Fruit fly (Drosophila melanogaster) whole organism, embryonic: ENCODE results near the gene CG42578.

Experiments used
- Atf-2 ChIP-seq: fragments of 200-800 bp; sonication (Bioruptor generic); optimal IDR thresholded peaks from 2 replicates; lab custom pipeline; 2016; ENCODE audit warnings: missing biosample characterization, missing genetic modification characterization
- CG10565 ChIP-seq: fragments of 200-800 bp; sonication (Bioruptor generic); optimal IDR thresholded peaks from 3 replicates; lab custom pipeline; 2016; ENCODE audit warnings: missing biosample characterization, mild to moderate bottlenecking, missing genetic modification characterization
- CG12219 ChIP-seq: fragments of 200-800 bp; sonication (Bioruptor generic); optimal IDR thresholded peaks from 3 replicates; lab custom pipeline; 2018; ENCODE audit warnings: missing biosample characterization, mild to moderate bottlenecking, missing genetic modification characterization
- CG13287 ChIP-seq: fragments of 200-800 bp; sonication (Bioruptor generic); IDR thresholded peaks from 2 replicates; pipeline ENCODE4 v1.3.6; 2022; ENCODE audit warnings: missing biosample characterization, missing genetic modification characterization; ENCODE audit not compliant: partially characterized antibody
- CG14965 ChIP-seq: fragments of 200-800 bp; sonication (Bioruptor generic); optimal IDR thresholded peaks from 2 replicates; lab custom pipeline; 2016; ENCODE audit warnings: missing biosample characterization, missing genetic modification characterization, borderline replicate concordance
- CG15601 ChIP-seq: fragments of 200-800 bp; sonication (Bioruptor generic); optimal IDR thresholded peaks from 3 replicates; lab custom pipeline; 2019; ENCODE audit warnings: missing biosample characterization, mild to moderate bottlenecking, missing genetic modification characterization, moderate library complexity
- CG16863 ChIP-seq: fragments of 200-800 bp; sonication (Bioruptor generic); optimal IDR thresholded peaks from 3 replicates; lab custom pipeline; 2016; ENCODE audit warnings: missing biosample characterization, missing genetic modification characterization
- CG17361 ChIP-seq: fragments of 200-800 bp; sonication (Bioruptor generic); IDR thresholded peaks from 3 replicates; pipeline ENCODE4 v1.3.6; 2022; ENCODE audit warnings: missing biosample characterization, missing genetic modification characterization
- CG17802 ChIP-seq: fragments of 200-800 bp; sonication (Bioruptor generic); optimal IDR thresholded peaks from 2 replicates; lab custom pipeline; 2018; ENCODE audit warnings: missing biosample characterization, mild to moderate bottlenecking, missing genetic modification characterization, moderate library complexity
- CG18599 ChIP-seq: fragments of 200-800 bp; sonication (Bioruptor generic); optimal IDR thresholded peaks from 3 replicates; lab custom pipeline; 2017; ENCODE audit warnings: missing biosample characterization, missing genetic modification characterization, mild to moderate bottlenecking, moderate library complexity, missing genetic modification reagents
- CG30020 ChIP-seq: fragments of 200-800 bp; optimal IDR thresholded peaks from 2 replicates; lab custom pipeline; 2019; ENCODE audit warnings: missing biosample characterization, mild to moderate bottlenecking, missing genetic modification characterization, moderate library complexity
- CG31388 ChIP-seq: fragments of 200-800 bp; sonication (Bioruptor generic); optimal IDR thresholded peaks from 2 replicates; lab custom pipeline; 2016; ENCODE audit warnings: missing biosample characterization, missing genetic modification characterization
- CG3847 ChIP-seq: fragments of 200-800 bp; sonication (Bioruptor generic); IDR thresholded peaks from 2 replicates; pipeline ENCODE4 v1.3.6; 2022; ENCODE audit warnings: missing biosample characterization, missing genetic modification characterization
- CG3995 ChIP-seq: fragments of 200-800 bp; sonication (Bioruptor generic); optimal IDR thresholded peaks from 3 replicates; lab custom pipeline; 2016; ENCODE audit warnings: missing biosample characterization, missing genetic modification characterization
- CG42726 ChIP-seq: fragments of 200-800 bp; sonication (Bioruptor generic); IDR thresholded peaks from 2 replicates; pipeline ENCODE4 v1.3.6; 2022; ENCODE audit warnings: missing biosample characterization, missing genetic modification characterization; ENCODE audit not compliant: partially characterized antibody
- CG4328 ChIP-seq: fragments of 200-800 bp; sonication (Bioruptor generic); optimal IDR thresholded peaks from 3 replicates; lab custom pipeline; 2017; ENCODE audit warnings: missing biosample characterization, missing genetic modification reagents, missing genetic modification characterization
- CG4707 ChIP-seq: fragments of 200-800 bp; sonication (Bioruptor generic); optimal IDR thresholded peaks from 2 replicates; lab custom pipeline; 2018; ENCODE audit warnings: missing biosample characterization, mild to moderate bottlenecking, missing genetic modification characterization, moderate library complexity
- CG6683 ChIP-seq: fragments of 200-800 bp; sonication (Bioruptor generic); optimal IDR thresholded peaks from 2 replicates; lab custom pipeline; 2017; ENCODE audit warnings: missing biosample characterization, mild to moderate bottlenecking, missing genetic modification characterization, missing genetic modification reagents
- CG7556 ChIP-seq: fragments of 200-800 bp; sonication (Bioruptor generic); optimal IDR thresholded peaks from 2 replicates; lab custom pipeline; 2017; ENCODE audit warnings: missing biosample characterization, mild to moderate bottlenecking, missing genetic modification characterization
- CG7987 ChIP-seq: fragments of 200-800 bp; sonication (Bioruptor generic); optimal IDR thresholded peaks from 2 replicates; lab custom pipeline; 2018; ENCODE audit warnings: missing biosample characterization, mild to moderate bottlenecking, missing genetic modification characterization, moderate library complexity
- Dp ChIP-seq: fragments of 200-800 bp; sonication (Bioruptor generic); optimal IDR thresholded peaks from 2 replicates; lab custom pipeline; 2018; ENCODE audit warnings: missing biosample characterization, mild to moderate bottlenecking, missing genetic modification characterization, moderate library complexity
- Gsc ChIP-seq: fragments of 200-800 bp; sonication (Bioruptor generic); IDR thresholded peaks from 2 replicates; pipeline ENCODE4 v1.3.6; 2022; ENCODE audit warnings: missing biosample characterization, missing genetic modification characterization
- H2.0 ChIP-seq: fragments of 200-800 bp; sonication (Bioruptor generic); IDR thresholded peaks from 2 replicates; pipeline ENCODE4 v1.3.6; 2022; ENCODE audit warnings: missing biosample characterization, missing genetic modification characterization
- HLH54F ChIP-seq: fragments of 200-800 bp; sonication (Bioruptor generic); optimal IDR thresholded peaks from 3 replicates; lab custom pipeline; 2016; ENCODE audit warnings: missing biosample characterization, missing genetic modification characterization
- HmgZ ChIP-seq: fragments of 200-800 bp; sonication (Bioruptor generic); optimal IDR thresholded peaks from 2 replicates; lab custom pipeline; 2018; ENCODE audit warnings: missing biosample characterization, mild to moderate bottlenecking, missing genetic modification characterization
- Mrtf ChIP-seq: fragments of 200-800 bp; sonication (Bioruptor generic); IDR thresholded peaks from 3 replicates; pipeline ENCODE4 v1.3.6; 2022; ENCODE audit warnings: missing biosample characterization, missing genetic modification characterization
- Myb ChIP-seq: fragments of 200-800 bp; sonication (Bioruptor generic); optimal IDR thresholded peaks from 2 replicates; lab custom pipeline; 2016; ENCODE audit warnings: missing biosample characterization, missing genetic modification characterization
- NC2β ChIP-seq: fragments of 200-800 bp; sonication (Bioruptor generic); optimal IDR thresholded peaks from 2 replicates; lab custom pipeline; 2016; ENCODE audit warnings: missing biosample characterization, missing genetic modification characterization
- Opbp ChIP-seq: fragments of 200-800 bp; sonication (Bioruptor generic); IDR thresholded peaks from 3 replicates; pipeline ENCODE4 v1.3.6; 2022; ENCODE audit warnings: missing biosample characterization, missing genetic modification characterization; ENCODE audit not compliant: partially characterized antibody
- TFAM ChIP-seq: fragments of 200-800 bp; sonication (Bioruptor generic); optimal IDR thresholded peaks from 2 replicates; lab custom pipeline; 2017; ENCODE audit warnings: missing biosample characterization, missing genetic modification characterization, inconsistent platforms
- Usf ChIP-seq: fragments of 200-800 bp; sonication (Bioruptor generic); optimal IDR thresholded peaks from 2 replicates; lab custom pipeline; 2017; ENCODE audit warnings: missing genotype, missing biosample characterization, missing genetic modification characterization
- bab2 ChIP-seq: fragments of 200-800 bp; sonication (Bioruptor generic); optimal IDR thresholded peaks from 2 replicates; lab custom pipeline; 2016; ENCODE audit warnings: missing biosample characterization, missing genetic modification characterization
- cato ChIP-seq: fragments of 200-800 bp; sonication (Bioruptor generic); optimal IDR thresholded peaks from 2 replicates; lab custom pipeline; 2016; ENCODE audit warnings: missing biosample characterization, missing genetic modification characterization, borderline replicate concordance
- crp ChIP-seq, 2 experiments: fragments of 200-800 bp; sonication (Bioruptor generic); optimal IDR thresholded peaks; 2 replicates in 1 of 2; 3 replicates in 1 of 2; lab custom pipeline; 2017; ENCODE audit warnings: missing biosample characterization in 2 of 2, missing genetic modification characterization in 2 of 2, mild to moderate bottlenecking in 1 of 2, moderate library complexity in 1 of 2
- dm ChIP-seq: fragments of 200-800 bp; sonication (Bioruptor generic); optimal IDR thresholded peaks from 3 replicates; lab custom pipeline; 2016; ENCODE audit warnings: missing biosample characterization, missing genetic modification characterization
- hbn ChIP-seq: fragments of 200-800 bp; sonication (Bioruptor generic); IDR thresholded peaks from 2 replicates; pipeline ENCODE4 v1.3.6; 2022; ENCODE audit warnings: missing biosample characterization, missing genetic modification characterization; ENCODE audit not compliant: partially characterized antibody
- jing ChIP-seq: fragments of 200-800 bp; sonication (Bioruptor generic); optimal IDR thresholded peaks from 2 replicates; lab custom pipeline; 2018; ENCODE audit warnings: missing biosample characterization, mild to moderate bottlenecking, missing genetic modification characterization
- lbe ChIP-seq: fragments of 200-800 bp; sonication (Bioruptor generic); optimal IDR thresholded peaks from 2 replicates; lab custom pipeline; 2016; ENCODE audit warnings: missing biosample characterization, mild to moderate bottlenecking, missing genetic modification characterization
- lmd ChIP-seq: fragments of 200-800 bp; sonication (Bioruptor generic); IDR thresholded peaks from 2 replicates; pipeline ENCODE4 v1.3.6; 2022; ENCODE audit warnings: missing biosample characterization, missing genetic modification characterization
- pzg ChIP-seq: fragments of 200-800 bp; sonication (Bioruptor generic); optimal IDR thresholded peaks from 3 replicates; lab custom pipeline; 2018; ENCODE audit warnings: missing biosample characterization, mild to moderate bottlenecking, missing genetic modification characterization, moderate library complexity
- salm ChIP-seq: fragments of 200-800 bp; sonication (Bioruptor generic); optimal IDR thresholded peaks from 2 replicates; lab custom pipeline; 2018; ENCODE audit warnings: missing biosample characterization, mild to moderate bottlenecking, missing genetic modification characterization
- shn ChIP-seq: fragments of 200-800 bp; sonication (Bioruptor generic); optimal IDR thresholded peaks from 3 replicates; lab custom pipeline; 2016; ENCODE audit warnings: missing biosample characterization, missing genetic modification characterization
- tap ChIP-seq: fragments of 200-800 bp; optimal IDR thresholded peaks from 3 replicates; lab custom pipeline; 2019; ENCODE audit warnings: missing biosample characterization, mild to moderate bottlenecking, missing genetic modification characterization, moderate library complexity
- twi ChIP-seq: fragments of 200-800 bp; optimal IDR thresholded peaks from 2 replicates; lab custom pipeline; 2019; ENCODE audit warnings: missing biosample characterization, mild to moderate bottlenecking, missing genetic modification characterization, moderate library complexity
- tx ChIP-seq: fragments of 200-800 bp; sonication (Bioruptor generic); optimal IDR thresholded peaks from 2 replicates; lab custom pipeline; 2016; ENCODE audit warnings: missing biosample characterization, missing genetic modification characterization
- wek ChIP-seq: fragments of 200-800 bp; sonication (Bioruptor generic); optimal IDR thresholded peaks from 3 replicates; lab custom pipeline; 2018; ENCODE audit warnings: missing biosample characterization, mild to moderate bottlenecking, missing genetic modification characterization, moderate library complexity
- zen ChIP-seq: fragments of 200-800 bp; sonication (Bioruptor generic); optimal IDR thresholded peaks from 3 replicates; lab custom pipeline; 2018; ENCODE audit warnings: missing biosample characterization, mild to moderate bottlenecking, missing genetic modification characterization, moderate library complexity
- zf30C ChIP-seq: fragments of 200-800 bp; sonication (Bioruptor generic); optimal IDR thresholded peaks from 3 replicates; lab custom pipeline; 2018; ENCODE audit warnings: missing biosample characterization, mild to moderate bottlenecking, missing genetic modification characterization

CG42578 gene

dm6 chrX:20429482-20430204, 16.5 kb upstream of the CG42578 start, which contains the start of the genes CG11710 and mal (continued):
- TF ChIP-seq CG3995 (GFP tag; lab: Kevin White, UChicago) (peak; percentile 66), wek (GFP tag; lab: Kevin White, UChicago) (no peak), CG7987 (GFP tag; lab: Kevin White, UChicago) (peak; percentile 47), zf30C (GFP tag; lab: Kevin White, UChicago) (no peak), CG4707 (GFP tag; lab: Kevin White, UChicago) (peak; percentile 41), CG3847 (peak; percentile 68), CG42726 (no peak), CG18599 (peak; percentile 87), Myb (GFP tag; lab: Kevin White, UChicago) (peak; percentile 47), tx (GFP tag; lab: Kevin White, UChicago) (peak; percentile 39), Gsc (GFP tag; lab: Robert Waterston, UW) (peak; percentile 60), zen (peak; percentile 42), twi (peak; percentile 61), dm (peak; percentile 15), Opbp (GFP tag; lab: Robert Waterston, UW) (peak; percentile 62; the same call in 1 of the 3 replicates), salm (tag; lab: Kevin White, UChicago) (peak; percentile 9), Mrtf (peak; percentile 57; the same call in 1 of the 3 replicates), HLH54F (GFP tag; lab: Kevin White, UChicago) (peak; percentile 77), H2.0 (GFP tag; lab: Robert Waterston, UW) (peak; percentile 50), CG13287 (GFP tag; lab: Robert Waterston, UW) (peak; percentile 51), HmgZ (tag; lab: Kevin White, UChicago) (peak; percentile 57), pzg (peak; percentile 22), lbe (peak; percentile 67), CG7556 (peak; percentile 74), CG10565 (GFP tag; lab: Kevin White, UChicago) (no peak), crp (GFP tag; optimal IDR thresholded peaks at IDR 0.05; lab: Kevin White, UChicago) (peak in 1 of 2 experiments; percentile 82), Usf (GFP tag; lab: Kevin White, UChicago) (peak; percentile 41), Atf-2 (GFP tag; lab: Kevin White, UChicago) (peak; percentile 40), NC2β (peak; percentile 38), CG30020 (peak; percentile 47), tap (tag; lab: Kevin White, UChicago) (peak; percentile 79), CG16863 (GFP tag; lab: Kevin White, UChicago) (peak; percentile 50), Dp (peak; percentile 12), jing (no peak), CG31388 (GFP tag; lab: Kevin White, UChicago) (peak; percentile 52), CG14965 (no peak), CG17802 (tag; lab: Kevin White, UChicago) (peak; percentile 53), CG4328 (GFP tag; lab: Kevin White, UChicago) (no peak), lmd (GFP tag; lab: Robert Waterston, UW) (peak; percentile 86), CG12219 (GFP tag; lab: Kevin White, UChicago) (no peak), CG15601 (tag; lab: Kevin White, UChicago) (no peak), TFAM (GFP tag; lab: Kevin White, UChicago) (no peak), CG6683 (peak; percentile 70), bab2 (GFP tag; lab: Kevin White, UChicago) (peak; percentile 85), cato (peak; percentile 47), hbn (GFP tag; lab: Robert Waterston, UW) (no peak), CG17361 (GFP tag; lab: Robert Waterston, UW) (peak; percentile 93), shn (GFP tag; lab: Kevin White, UChicago) (peak; percentile 30)
